Fruit fly (Drosophila melanogaster) whole organism, wandering third instar larva: ENCODE results near the gene CG33124.

Source experiments
- Abd-B ChIP-seq: fragments of >200 bp; optimal IDR thresholded peaks from 2 replicates; lab custom pipeline; 2017; ENCODE audit warnings: missing biosample characterization, missing genetic modification characterization
- CG32264 ChIP-seq: fragments of 200-800 bp; sonication (Bioruptor generic); optimal IDR thresholded peaks from 2 replicates; lab custom pipeline; 2016; ENCODE audit warnings: missing biosample characterization, missing genetic modification characterization
- CG9705 ChIP-seq: fragments of 200-800 bp; sonication (Bioruptor generic); optimal IDR thresholded peaks from 2 replicates; lab custom pipeline; 2018; ENCODE audit warnings: missing biosample characterization, mild to moderate bottlenecking, missing genetic modification characterization
- CrebA ChIP-seq: fragments of 200-800 bp; sonication (Bioruptor generic); optimal IDR thresholded peaks from 2 replicates; lab custom pipeline; 2016; ENCODE audit warnings: missing biosample characterization, mild to moderate bottlenecking, missing genetic modification characterization, borderline replicate concordance
- Dfd ChIP-seq: fragments of >200 bp; optimal IDR thresholded peaks from 2 replicates; lab custom pipeline; 2017; ENCODE audit warnings: missing biosample characterization, missing genetic modification characterization
- HLH106 ChIP-seq: fragments of 200-800 bp; optimal IDR thresholded peaks from 3 replicates; lab custom pipeline; 2019; ENCODE audit warnings: missing biosample characterization, mild to moderate bottlenecking, missing genetic modification characterization, moderate library complexity
- Hnf4 ChIP-seq: fragments of 200-800 bp; sonication (Bioruptor generic); optimal IDR thresholded peaks from 2 replicates; lab custom pipeline; 2016; ENCODE audit warnings: missing biosample characterization, mild to moderate bottlenecking, missing genetic modification characterization
- Hr78 ChIP-seq: fragments of >200 bp; optimal IDR thresholded peaks from 2 replicates; lab custom pipeline; 2017; ENCODE audit warnings: missing biosample characterization, missing genetic modification characterization
- Hr83 ChIP-seq: fragments of 200-300 bp; sonication (Bioruptor generic); optimal IDR thresholded peaks from 2 replicates; lab custom pipeline; 2016; ENCODE audit warnings: missing biosample characterization, mild to moderate bottlenecking, missing genetic modification characterization, moderate library complexity; ENCODE audit not compliant: poor library complexity, severe bottlenecking
- Jra ChIP-seq: sonication (Bioruptor generic); optimal IDR thresholded peaks from 2 replicates; lab custom pipeline; 2016; ENCODE audit warnings: missing biosample characterization, missing genetic modification characterization
- Mio ChIP-seq: sonication (Bioruptor generic); optimal IDR thresholded peaks from 2 replicates; lab custom pipeline; 2016; ENCODE audit warnings: missing biosample characterization, missing genetic modification characterization
- Myc ChIP-seq: fragments of >200 bp; optimal IDR thresholded peaks from 2 replicates; lab custom pipeline; 2017
- N ChIP-seq: fragments of >200 bp; optimal IDR thresholded peaks from 2 replicates; lab custom pipeline; 2018; ENCODE audit warnings: missing biosample characterization, missing external identifiers, missing genetic modification characterization
- Rel ChIP-seq, 2 experiments: fragments of 200-800 bp; sonication (Bioruptor generic) in 1 of 2; optimal IDR thresholded peaks; 2 replicates in 1 of 2; 3 replicates in 1 of 2; lab custom pipeline; 2016 to 2019; ENCODE audit warnings: mild to moderate bottlenecking in 2 of 2, missing biosample characterization in 2 of 2, missing genetic modification characterization in 2 of 2, moderate library complexity in 1 of 2
- Sp1 ChIP-seq: fragments of 200-800 bp; sonication (Bioruptor generic); optimal IDR thresholded peaks from 3 replicates; lab custom pipeline; 2019; ENCODE audit warnings: missing biosample characterization, mild to moderate bottlenecking, missing genetic modification characterization, moderate library complexity
- Vsx2 ChIP-seq: fragments of 200-300, 225-300 bp; sonication (Bioruptor generic); optimal IDR thresholded peaks from 2 replicates; lab custom pipeline; 2018; ENCODE audit warnings: missing biosample characterization, missing genetic modification characterization; ENCODE audit not compliant: partially characterized antibody
- br ChIP-seq: fragments of 200-800 bp; sonication (Bioruptor generic); optimal IDR thresholded peaks from 2 replicates; lab custom pipeline; 2016; ENCODE audit warnings: missing biosample characterization, missing genetic modification characterization
- brk ChIP-seq: fragments of 200-800 bp; sonication (Bioruptor generic); optimal IDR thresholded peaks from 2 replicates; lab custom pipeline; 2016; ENCODE audit warnings: missing biosample characterization, mild to moderate bottlenecking, missing genetic modification characterization
- dmrt93B ChIP-seq: fragments of 200-800 bp; sonication (Bioruptor generic); optimal IDR thresholded peaks from 2 replicates; lab custom pipeline; 2018; ENCODE audit warnings: missing biosample characterization, mild to moderate bottlenecking, missing genetic modification characterization
- dsf ChIP-seq: sonication (Bioruptor generic); optimal IDR thresholded peaks from 2 replicates; lab custom pipeline; 2016; ENCODE audit warnings: missing biosample characterization, missing genetic modification characterization, borderline replicate concordance
- ey ChIP-seq: fragments of 200-800 bp; sonication (Bioruptor generic); optimal IDR thresholded peaks from 2 replicates; lab custom pipeline; 2016; ENCODE audit warnings: missing biosample characterization, missing genetic modification characterization
- foxo ChIP-seq, 2 experiments: fragments of 200-800 bp; sonication (Bioruptor generic); optimal IDR thresholded peaks; 2 replicates in 1 of 2; 3 replicates in 1 of 2; lab custom pipeline; 2016 to 2017; ENCODE audit warnings: missing biosample characterization in 2 of 2, missing genetic modification characterization in 2 of 2
- fru ChIP-seq: fragments of 200-800 bp; sonication (Bioruptor generic); optimal IDR thresholded peaks from 3 replicates; lab custom pipeline; 2016; ENCODE audit warnings: missing biosample characterization, mild to moderate bottlenecking, missing genetic modification characterization
- h ChIP-seq: fragments of 200-800 bp; sonication (Bioruptor generic); optimal IDR thresholded peaks from 3 replicates; lab custom pipeline; 2016; ENCODE audit warnings: missing biosample characterization, mild to moderate bottlenecking, missing genetic modification characterization
- lola ChIP-seq: fragments of >200 bp; optimal IDR thresholded peaks from 2 replicates; lab custom pipeline; 2017; ENCODE audit warnings: missing biosample characterization, missing genetic modification characterization
- pan ChIP-seq: fragments of >200 bp; optimal IDR thresholded peaks from 2 replicates; lab custom pipeline; 2017
- psq ChIP-seq: fragments of 200-800 bp; sonication (Bioruptor generic); optimal IDR thresholded peaks from 3 replicates; lab custom pipeline; 2017; ENCODE audit warnings: missing biosample characterization, mild to moderate bottlenecking, missing genetic modification characterization, moderate library complexity
- rgr ChIP-seq: fragments of 200-800 bp; sonication (Bioruptor generic); optimal IDR thresholded peaks from 3 replicates; lab custom pipeline; 2016; ENCODE audit warnings: missing biosample characterization, mild to moderate bottlenecking, missing genetic modification characterization
- sage ChIP-seq: fragments of 200-800 bp; sonication (Bioruptor generic); optimal IDR thresholded peaks from 2 replicates; lab custom pipeline; 2016; ENCODE audit warnings: missing biosample characterization, mild to moderate bottlenecking, missing genetic modification characterization
- tai ChIP-seq: sonication (Bioruptor generic); optimal IDR thresholded peaks from 2 replicates; lab custom pipeline; 2016; ENCODE audit warnings: missing biosample characterization, missing genetic modification characterization
- woc ChIP-seq: sonication (Bioruptor generic); optimal IDR thresholded peaks from 2 replicates; lab custom pipeline; 2016; ENCODE audit warnings: missing biosample characterization, mild to moderate bottlenecking, missing genetic modification characterization

The CG33124 gene

dm6 chr2L:2168894-2169456 lies 39.9 kb downstream of the CG33124 start:
- TF ChIP-seq fru (GFP tag; lab: Kevin White, UChicago): no peak
- TF ChIP-seq Rel (GFP tag; optimal IDR thresholded peaks at IDR 0.05; lab: Kevin White, UChicago): no peak
- no peak for TF ChIP-seq Rel (tag; optimal IDR thresholded peaks at IDR 0.05; lab: Kevin White, UChicago)
- no peak for TF ChIP-seq Hr83 (GFP tag; lab: Kevin White, UChicago)
- no peak for TF ChIP-seq h
- TF ChIP-seq Hnf4 (GFP tag; lab: Kevin White, UChicago): no peak
- no peak for TF ChIP-seq dsf (GFP tag; lab: Kevin White, UChicago)
- no peak for TF ChIP-seq ey
- TF ChIP-seq CG9705: no peak
- no peak for TF ChIP-seq brk
- no peak for TF ChIP-seq sage (GFP tag; lab: Kevin White, UChicago)
- TF ChIP-seq br: no peak
- TF ChIP-seq CG32264 (GFP tag; lab: Kevin White, UChicago): no peak
- TF ChIP-seq pan (lab: Kevin White, UChicago): no peak
- TF ChIP-seq Abd-B (GFP tag; lab: Kevin White, UChicago): no peak

DNA sequence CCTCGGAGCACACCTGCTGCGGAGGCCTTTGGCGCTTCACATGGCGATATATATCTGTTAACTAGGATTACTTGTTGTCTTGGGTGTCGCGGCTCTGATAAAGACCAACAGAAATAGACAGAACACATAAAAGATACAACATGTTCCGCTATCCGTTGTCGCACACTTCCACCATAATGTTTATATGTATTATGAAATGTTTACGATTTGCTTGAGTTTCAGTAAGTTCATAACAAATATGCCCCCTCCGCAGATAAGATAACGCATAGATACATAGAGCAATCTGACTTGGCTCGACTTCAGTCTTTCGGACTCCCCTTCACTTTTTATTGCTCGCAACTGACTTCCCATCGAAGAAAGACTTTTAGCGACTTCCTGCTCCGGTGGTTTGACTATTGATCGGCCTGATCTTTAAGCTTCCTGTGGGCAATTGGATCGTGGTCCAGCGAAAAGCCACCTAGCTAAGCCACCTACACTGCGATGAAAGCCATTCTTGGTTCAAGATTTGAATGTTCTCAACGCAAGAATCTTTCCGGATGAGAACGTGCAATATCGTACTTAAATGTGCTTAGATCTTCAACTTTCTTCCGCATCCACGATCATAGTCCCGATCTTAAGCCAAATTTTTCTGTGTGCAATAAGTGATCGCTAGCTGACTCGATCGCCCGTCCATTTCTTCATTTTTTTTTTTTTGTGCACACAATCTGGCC lies 40.6 kb downstream of the CG33124 start:
- peak; percentile 34 for TF ChIP-seq br
- TF ChIP-seq Hr83 (GFP tag; lab: Kevin White, UChicago): peak; percentile 29
- no peak for TF ChIP-seq Abd-B (GFP tag; lab: Kevin White, UChicago)
- TF ChIP-seq Rel (GFP tag; optimal IDR thresholded peaks at IDR 0.05; lab: Kevin White, UChicago): no peak
- peak; percentile 4 for TF ChIP-seq Rel (tag; optimal IDR thresholded peaks at IDR 0.05; lab: Kevin White, UChicago)
- TF ChIP-seq h: peak; percentile 26
- no peak for TF ChIP-seq psq (GFP tag; lab: Kevin White, UChicago)
- TF ChIP-seq Dfd: no peak
- TF ChIP-seq CG32264 (GFP tag; lab: Kevin White, UChicago): no peak
- no peak for TF ChIP-seq fru (GFP tag; lab: Kevin White, UChicago)

DNA sequence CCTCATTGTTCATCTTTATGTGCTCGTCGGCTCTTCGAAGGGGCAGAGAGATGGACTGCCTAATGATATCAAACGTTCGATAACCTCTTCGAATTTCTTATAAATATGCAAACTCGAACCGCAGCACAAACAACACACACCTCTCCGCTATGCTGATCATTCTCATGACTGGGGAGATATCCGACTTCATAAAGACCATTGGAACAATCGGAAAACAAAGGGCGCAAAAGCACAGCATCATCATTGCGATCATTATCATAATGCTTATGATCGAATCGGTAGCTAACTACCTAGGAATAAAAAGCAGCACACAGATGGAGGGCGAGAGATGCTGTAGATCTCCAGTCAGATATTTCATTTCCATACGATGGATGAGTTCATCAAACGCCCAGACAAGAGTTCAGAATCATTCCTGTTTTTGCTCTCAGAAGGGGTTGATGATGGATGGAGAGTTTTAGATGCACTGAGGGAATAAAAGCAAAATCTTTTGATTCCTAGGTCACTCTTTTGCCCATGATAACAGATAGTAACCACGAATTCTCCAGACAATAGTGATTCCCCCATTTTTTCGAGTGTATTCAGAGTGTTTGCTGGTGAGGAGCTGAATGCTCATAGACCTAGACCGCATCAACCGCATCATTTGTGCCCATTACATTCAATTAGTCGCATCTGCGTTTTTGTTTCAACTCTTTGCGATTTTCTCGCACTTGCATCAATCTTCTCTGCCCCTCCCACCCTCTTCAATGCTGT lies 41.8 kb downstream of the CG33124 start:
- no peak for TF ChIP-seq Dfd
- TF ChIP-seq psq (GFP tag; lab: Kevin White, UChicago): peak; percentile 62

dm6 chr2L:2165864-2166263 lies 43.0 kb downstream of the CG33124 start:
- no peak for TF ChIP-seq Myc (lab: Kevin White, UChicago)
- TF ChIP-seq dsf (GFP tag; lab: Kevin White, UChicago): no peak
- TF ChIP-seq N (GFP tag; lab: Kevin White, UChicago): no peak
- no peak for TF ChIP-seq brk
- no peak for TF ChIP-seq Jra
- no peak for TF ChIP-seq CG9705
- TF ChIP-seq h: peak; percentile 47
- peak; percentile 23 for TF ChIP-seq br
- peak; percentile 23 for TF ChIP-seq rgr
- no peak for TF ChIP-seq Dfd
- TF ChIP-seq tai (GFP tag; lab: Kevin White, UChicago): no peak
- TF ChIP-seq Sp1 (GFP tag; lab: Kevin White, UChicago): peak; percentile 34
- no peak for TF ChIP-seq Vsx2 (GFP tag; lab: Kevin White, UChicago)
- no peak for TF ChIP-seq woc (GFP tag; lab: Kevin White, UChicago)
- TF ChIP-seq CrebA (GFP tag; lab: Kevin White, UChicago): peak; percentile 20
- TF ChIP-seq pan (lab: Kevin White, UChicago): no peak
- peak; percentile 29 for TF ChIP-seq Hnf4 (GFP tag; lab: Kevin White, UChicago)
- no peak for TF ChIP-seq lola
- TF ChIP-seq Rel (GFP tag; optimal IDR thresholded peaks at IDR 0.05; lab: Kevin White, UChicago): no peak
- TF ChIP-seq Rel (tag; optimal IDR thresholded peaks at IDR 0.05; lab: Kevin White, UChicago): peak; percentile 59
- TF ChIP-seq foxo (GFP tag; optimal IDR thresholded peaks at IDR 0.05; lab: Kevin White, UChicago): no peak
- no peak for TF ChIP-seq Abd-B (GFP tag; lab: Kevin White, UChicago)

- TF ChIP-seq sage (GFP tag; lab: Kevin White, UChicago) (no peak), Jra (no peak), h (no peak), dsf (GFP tag; lab: Kevin White, UChicago) (no peak), fru (GFP tag; lab: Kevin White, UChicago) (no peak), Mio (GFP tag; lab: Kevin White, UChicago) (no peak), psq (GFP tag; lab: Kevin White, UChicago) (no peak), pan (lab: Kevin White, UChicago) (no peak), Rel (GFP tag; optimal IDR thresholded peaks at IDR 0.05; lab: Kevin White, UChicago) (no peak), Rel (tag; optimal IDR thresholded peaks at IDR 0.05; lab: Kevin White, UChicago) (no peak), Vsx2 (GFP tag; lab: Kevin White, UChicago) (no peak), woc (GFP tag; lab: Kevin White, UChicago) (no peak), HLH106 (no peak), Hr83 (GFP tag; lab: Kevin White, UChicago) (no peak), Hr78 (GFP tag; lab: Kevin White, UChicago) (no peak), dmrt93B (GFP tag; lab: Kevin White, UChicago) (no peak)
Measured at dm6 chr2L:2165238-2165577, 43.7 kb downstream of the CG33124 start.
